Worm (Caenorhabditis elegans) whole organism, mixed stage, embryonic: ENCODE results near the gene F49E11.2.

Experiments used
- blmp-1 ChIP-seq: fragments of 150-350 bp; optimal IDR thresholded peaks from 2 replicates; lab custom pipeline; 2014; ENCODE audit warnings: missing biosample characterization, missing genetic modification characterization
- elt-1 ChIP-seq: sonication (generic microtip); optimal IDR thresholded peaks from 2 replicates; lab custom pipeline; 2017; ENCODE audit warnings: missing genetic modification characterization, mild to moderate bottlenecking, missing compliant biosample characterization, antibody characterized with exemption, moderate library complexity, borderline replicate concordance; ENCODE audit not compliant: insufficient read depth
- elt-3 ChIP-seq: fragments of 150-350 bp; optimal IDR thresholded peaks from 2 replicates; lab custom pipeline; 2014; ENCODE audit warnings: missing biosample characterization, missing genetic modification characterization
- ham-2 ChIP-seq: fragments of 200-800 bp; sonication (Bioruptor generic); optimal IDR thresholded peaks from 2 replicates; lab custom pipeline; 2018; ENCODE audit warnings: mild to moderate bottlenecking, missing genetic modification characterization, missing compliant biosample characterization
- lin-13 ChIP-seq: fragments of 150-350 bp; optimal IDR thresholded peaks from 2 replicates; lab custom pipeline; 2014; ENCODE audit warnings: missing biosample characterization, missing genetic modification characterization
- nhr-237 ChIP-seq: fragments of 150-350 bp; optimal IDR thresholded peaks from 2 replicates; lab custom pipeline; 2014; ENCODE audit warnings: missing biosample characterization, missing genetic modification characterization
- nhr-28 ChIP-seq: fragments of 150-350 bp; optimal IDR thresholded peaks from 2 replicates; lab custom pipeline; 2014; ENCODE audit warnings: missing biosample characterization, missing genetic modification characterization
- pha-4 ChIP-seq: fragments of 150-350 bp; optimal IDR thresholded peaks from 2 replicates; lab custom pipeline; 2018; ENCODE audit warnings: missing biosample characterization, missing genetic modification reagents, missing genetic modification characterization
- snpc-4 ChIP-seq: fragments of 150-350 bp; optimal IDR thresholded peaks from 2 replicates; lab custom pipeline; 2014; ENCODE audit warnings: missing biosample characterization, missing genetic modification characterization
- ztf-11 ChIP-seq: fragments of 150-350 bp; optimal IDR thresholded peaks from 2 replicates; lab custom pipeline; 2014; ENCODE audit warnings: missing biosample characterization, missing genetic modification characterization

DNA sequence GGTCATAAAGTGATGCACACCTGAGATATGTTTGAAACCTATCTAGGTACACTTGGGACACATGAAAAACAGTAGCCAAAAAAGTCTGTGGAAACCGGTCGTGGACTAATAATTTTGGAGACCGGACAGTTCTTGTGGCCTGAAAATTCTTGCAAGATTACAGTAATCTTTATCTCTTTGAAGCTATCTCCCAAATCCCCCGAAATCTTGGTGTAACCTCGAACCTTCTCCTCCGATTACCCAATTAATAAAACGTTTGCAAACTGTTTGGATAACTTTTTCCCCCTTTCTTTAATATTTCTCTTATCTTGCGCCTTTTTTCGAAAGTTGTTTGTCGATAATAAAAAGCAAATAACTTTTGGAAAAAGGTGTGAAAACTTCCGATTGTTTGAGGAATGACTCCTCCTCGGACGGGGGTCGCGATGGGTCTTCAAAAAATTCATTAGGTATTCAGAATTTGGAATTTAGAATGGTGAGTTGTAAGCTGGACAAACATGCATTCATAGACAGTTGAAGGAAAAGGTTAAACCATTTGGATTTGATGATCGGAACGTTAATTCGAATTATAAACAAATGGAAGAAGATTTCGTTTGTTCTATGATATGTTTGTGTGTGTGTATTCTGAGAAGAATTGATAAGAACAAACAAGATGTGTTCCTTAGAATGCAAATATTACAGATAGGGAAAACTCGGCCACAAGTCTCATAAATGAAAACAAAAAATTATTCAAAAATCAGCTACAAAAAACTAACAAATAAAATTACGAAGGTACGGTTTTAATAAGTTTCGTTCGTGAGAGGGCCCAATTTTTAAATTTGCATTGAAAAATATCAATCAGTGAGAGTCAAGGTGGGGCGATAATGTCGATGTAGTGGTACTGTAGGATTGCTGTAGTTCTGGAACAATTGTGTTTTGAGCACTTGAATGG, 44.3 kb upstream of the F49E11.2 start:
- TF ChIP-seq elt-3 (tag; lab: Kevin White, UChicago), result no peak
- no peak for TF ChIP-seq lin-13
- TF ChIP-seq ham-2 (GFP tag; lab: Kevin White, UChicago), result no peak
- TF ChIP-seq ztf-11 (tag; lab: Kevin White, UChicago), result no peak
- no peak for TF ChIP-seq blmp-1 (tag; lab: Kevin White, UChicago)
- no peak for TF ChIP-seq elt-1 (tag; lab: Kevin White, UChicago)
- TF ChIP-seq snpc-4 (tag; lab: Kevin White, UChicago), result no peak
- no peak for TF ChIP-seq nhr-237 (tag; lab: Kevin White, UChicago)
- no peak for TF ChIP-seq pha-4 (tag; lab: Kevin White, UChicago)
- TF ChIP-seq nhr-28 (tag; lab: Kevin White, UChicago), result no peak
